Fruit fly (Drosophila melanogaster) whole organism, embryonic: ENCODE data around the gene htk.

Source experiments
- Antp ChIP-seq: fragments of 200-800 bp; sonication (Bioruptor generic); optimal IDR thresholded peaks from 3 replicates; lab custom pipeline; 2016; ENCODE audit warnings: missing biosample characterization, missing genetic modification characterization
- CG10543 ChIP-seq: fragments of 200-800 bp; sonication (Bioruptor generic); optimal IDR thresholded peaks from 3 replicates; lab custom pipeline; 2017; ENCODE audit warnings: missing biosample characterization, mild to moderate bottlenecking, missing genetic modification characterization, moderate library complexity
- CG15269 ChIP-seq: fragments of 200-800 bp; sonication (Bioruptor generic); optimal IDR thresholded peaks from 2 replicates; lab custom pipeline; 2018; ENCODE audit warnings: missing biosample characterization, mild to moderate bottlenecking, missing genetic modification characterization, moderate library complexity
- CG17328 ChIP-seq: fragments of 200-800 bp; sonication (Bioruptor generic); IDR thresholded peaks from 2 replicates; pipeline ENCODE4 v1.3.6; 2022; ENCODE audit warnings: missing biosample characterization, missing genetic modification characterization
- CG18262 ChIP-seq: fragments of 200-800 bp; optimal IDR thresholded peaks from 3 replicates; lab custom pipeline; 2019; ENCODE audit warnings: missing biosample characterization, mild to moderate bottlenecking, missing genetic modification characterization, moderate library complexity
- CG2889 ChIP-seq: fragments of 200-800 bp; sonication (Bioruptor generic); IDR thresholded peaks from 3 replicates; pipeline ENCODE4 v1.3.6; 2022; ENCODE audit warnings: missing biosample characterization, missing genetic modification characterization
- CG30431 ChIP-seq: fragments of 200-800 bp; sonication (Bioruptor generic); optimal IDR thresholded peaks from 2 replicates; lab custom pipeline; 2017; ENCODE audit warnings: missing biosample characterization, missing genetic modification characterization
- CG31365 ChIP-seq: fragments of 200-800 bp; sonication (Bioruptor generic); optimal IDR thresholded peaks from 2 replicates; lab custom pipeline; 2018; ENCODE audit warnings: missing biosample characterization, mild to moderate bottlenecking, missing genetic modification characterization
- CG31441 ChIP-seq: fragments of 200-800 bp; sonication (Bioruptor generic); IDR thresholded peaks from 2 replicates; pipeline ENCODE4 v1.3.6; 2022; ENCODE audit warnings: missing biosample characterization, missing genetic modification characterization
- CG6689 ChIP-seq: fragments of 200-800 bp; sonication (Bioruptor generic); IDR thresholded peaks from 2 replicates; pipeline ENCODE4 v1.3.6; 2022; ENCODE audit warnings: missing biosample characterization, missing genetic modification characterization
- CG9817 ChIP-seq: fragments of 200-800 bp; sonication (Bioruptor generic); optimal IDR thresholded peaks from 2 replicates; lab custom pipeline; 2018; ENCODE audit warnings: missing biosample characterization, mild to moderate bottlenecking, missing genetic modification characterization, moderate library complexity
- CG9932 ChIP-seq: fragments of 200-800 bp; sonication (Bioruptor generic); IDR thresholded peaks from 2 replicates; pipeline ENCODE4 v1.3.6; 2022; ENCODE audit warnings: missing biosample characterization, missing genetic modification characterization
- Dip3 ChIP-seq: fragments of 200-800 bp; sonication (Bioruptor generic); optimal IDR thresholded peaks from 3 replicates; lab custom pipeline; 2016; ENCODE audit warnings: missing biosample characterization, missing genetic modification characterization
- Ets65A ChIP-seq: fragments of 200-800 bp; sonication (Bioruptor generic); peaks from one replicate; lab custom pipeline; 2016; ENCODE audit warnings: missing biosample characterization, missing genetic modification characterization
- H2.0 ChIP-seq: fragments of 200-800 bp; sonication (Bioruptor generic); IDR thresholded peaks from 2 replicates; pipeline ENCODE4 v1.3.6; 2022; ENCODE audit warnings: missing biosample characterization, missing genetic modification characterization
- Hr51 ChIP-seq, 2 experiments: fragments of 200-800 bp; sonication (Bioruptor generic); optimal IDR thresholded peaks; 2 replicates in 1 of 2; 3 replicates in 1 of 2; lab custom pipeline; 2016 to 2018; ENCODE audit warnings: missing biosample characterization in 2 of 2, missing genetic modification characterization in 2 of 2, mild to moderate bottlenecking in 1 of 2, moderate library complexity in 1 of 2
- Med ChIP-seq: fragments of 200-800 bp; sonication (Bioruptor generic); peaks from one replicate; lab custom pipeline; 2016; ENCODE audit warnings: missing biosample characterization, missing genetic modification characterization, mild to moderate bottlenecking, inconsistent platforms, moderate library complexity
- Ptx1 ChIP-seq: fragments of 200-800 bp; sonication (Bioruptor generic); IDR thresholded peaks from 2 replicates; pipeline ENCODE4 v1.3.6; 2022; ENCODE audit warnings: missing biosample characterization, missing genetic modification characterization
- Rfx ChIP-seq: fragments of 200-800 bp; sonication (Bioruptor generic); IDR thresholded peaks from 2 replicates; pipeline ENCODE4 v1.3.6; 2022; ENCODE audit warnings: missing biosample characterization, missing genetic modification characterization
- cad ChIP-seq: fragments of >200 bp; optimal IDR thresholded peaks from 2 replicates; lab custom pipeline; 2017; ENCODE audit warnings: missing biosample characterization, missing genetic modification characterization
- crol ChIP-seq: fragments of 200-800 bp; sonication (Bioruptor generic); IDR thresholded peaks from 2 replicates; pipeline ENCODE4 v1.3.6; 2022; ENCODE audit warnings: missing biosample characterization, missing genetic modification characterization
- dan ChIP-seq: fragments of 200-800 bp; sonication (Bioruptor generic); IDR thresholded peaks from 2 replicates; pipeline ENCODE4 v1.3.6; 2022; ENCODE audit warnings: missing biosample characterization, missing genetic modification characterization
- gem ChIP-seq: fragments of 200-800 bp; sonication (Bioruptor generic); optimal IDR thresholded peaks from 2 replicates; lab custom pipeline; 2019; ENCODE audit warnings: missing biosample characterization, mild to moderate bottlenecking, missing genetic modification characterization, moderate library complexity
- grau ChIP-seq: fragments of 200-800 bp; optimal IDR thresholded peaks from 3 replicates; lab custom pipeline; 2019; ENCODE audit warnings: missing biosample characterization, mild to moderate bottlenecking, missing genetic modification characterization, moderate library complexity
- hkb ChIP-seq, 2 experiments: fragments of 200-800 bp in 1 of 2; fragments of >200 bp in 1 of 2; sonication (Bioruptor generic) in 1 of 2; IDR thresholded peaks in 1 of 2; optimal IDR thresholded peaks in 1 of 2; 2 replicates each; pipeline versions ENCODE4 v1.3.6 to Lab custom; 2017 to 2022; ENCODE audit warnings: missing biosample characterization in 1 of 2, missing genetic modification characterization in 1 of 2
- lab ChIP-seq: fragments of 200-800 bp; sonication (Bioruptor generic); optimal IDR thresholded peaks from 3 replicates; lab custom pipeline; 2017; ENCODE audit warnings: missing biosample characterization, missing genetic modification characterization, mild to moderate bottlenecking, moderate library complexity, missing genetic modification reagents
- lilli ChIP-seq: fragments of 200-800 bp; sonication (Bioruptor generic); optimal IDR thresholded peaks from 3 replicates; lab custom pipeline; 2016; ENCODE audit warnings: missing biosample characterization, missing genetic modification characterization
- lola ChIP-seq, 3 experiments: fragments of >200 bp in 2 of 3; fragments of 200-800 bp in 1 of 3; sonication (Bioruptor generic) in 1 of 3; optimal IDR thresholded peaks; 2 replicates each; lab custom pipeline; 2017 to 2019; ENCODE audit warnings: missing biosample characterization in 3 of 3, missing genetic modification characterization in 3 of 3, mild to moderate bottlenecking in 1 of 3, moderate library complexity in 1 of 3
- rib ChIP-seq: fragments of 200-800 bp; sonication (Bioruptor generic); IDR thresholded peaks from 2 replicates; pipeline ENCODE4 v1.3.6; 2022; ENCODE audit warnings: missing biosample characterization, missing genetic modification characterization
- row ChIP-seq: fragments of 200-800 bp; sonication (Bioruptor generic); IDR thresholded peaks from 3 replicates; pipeline ENCODE4 v1.3.6; 2022; ENCODE audit warnings: missing biosample characterization, missing genetic modification characterization
- seq ChIP-seq: fragments of 200-800 bp; sonication (Bioruptor generic); IDR thresholded peaks from 2 replicates; pipeline ENCODE4 v1.3.6; 2022; ENCODE audit warnings: missing biosample characterization, missing genetic modification characterization
- z ChIP-seq: fragments of 200-800 bp; sonication (Bioruptor generic); IDR thresholded peaks from 3 replicates; pipeline ENCODE4 v1.3.6; 2022; ENCODE audit warnings: missing biosample characterization, missing genetic modification characterization

Gene htk

dm6 chrX:18902800-18903199 is 59.3 kb downstream of the htk start (continued):
- TF ChIP-seq CG9817 (tag; lab: Kevin White, UChicago) (peak; percentile 8), Ptx1 (GFP tag; lab: Robert Waterston, UW) (0 out of 2 replicates have a peak, but pooled peaks have one; percentile 24), cad (GFP tag; lab: Kevin White, UChicago) (no peak), CG31441 (0 out of 2 replicates have a peak, but pooled peaks have one; percentile 21), CG30431 (GFP tag; lab: Kevin White, UChicago) (peak; percentile 10), CG17328 (GFP tag; lab: Robert Waterston, UW) (peak; percentile 37; the same call in 1 of the 2 replicates), CG6689 (GFP tag; lab: Robert Waterston, UW) (peak; percentile 15; the same call in 1 of the 2 replicates), CG31365 (tag; lab: Kevin White, UChicago) (no peak), H2.0 (peak; percentile 16; the same call in 1 of the 2 replicates), lola (GFP tag; optimal IDR thresholded peaks at IDR 0.05; lab: Kevin White, UChicago) (no peak), dan (GFP tag; lab: Robert Waterston, UW) (no peak), gem (tag; lab: Kevin White, UChicago) (peak; percentile 41), seq (GFP tag; lab: Robert Waterston, UW) (peak; percentile 27; the same call in 1 of the 2 replicates), Rfx (0 out of 2 replicates have a peak, but pooled peaks have one; percentile 32), Hr51 (GFP tag; optimal IDR thresholded peaks at IDR 0.05; lab: Kevin White, UChicago) (peak in 1 of 2 experiments; percentile 45), lilli (GFP tag; lab: Kevin White, UChicago) (no peak), grau (tag; lab: Kevin White, UChicago) (peak; percentile 2), CG9932 (GFP tag; lab: Robert Waterston, UW) (0 out of 2 replicates have a peak, but pooled peaks have one; percentile 12), Med (GFP tag; lab: Kevin White, UChicago) (peak; percentile 18), lab (GFP tag; lab: Kevin White, UChicago) (peak; percentile 20), CG2889 (no peak), Ets65A (GFP tag; lab: Kevin White, UChicago) (peak; percentile 7), CG15269 (peak; percentile 5), row (GFP tag; lab: Robert Waterston, UW) (peak; percentile 52), hkb (optimal IDR thresholded peaks at IDR 0.05; lab: Kevin White, UChicago) (no peak), hkb (GFP tag; IDR thresholded peaks at IDR 0.05; lab: Robert Waterston, UW) (peak; percentile 46; the same call in 1 of the 2 replicates), rib (GFP tag; lab: Robert Waterston, UW) (no peak), Dip3 (GFP tag; lab: Kevin White, UChicago) (no peak), CG18262 (no peak)

- TF ChIP-seq Med (GFP tag; lab: Kevin White, UChicago) (peak; percentile 13), z (GFP tag; lab: Robert Waterston, UW) (peak; percentile 83), crol (GFP tag; lab: Robert Waterston, UW) (peak; percentile 78), CG10543 (GFP tag; lab: Kevin White, UChicago) (peak; percentile 40), Antp (no peak)
Measured at dm6 chrX:18905152-18905551, 61.7 kb downstream of the htk start.
